Worm (Caenorhabditis elegans) whole organism, L3 larva: ENCODE data around the gene ZC504.1.

Source experiments
- ama-1 ChIP-seq: fragments of 150-350 bp; optimal IDR thresholded peaks from 2 replicates; lab custom pipeline; 2018
- elt-1 ChIP-seq: fragments of 150-350 bp; optimal IDR thresholded peaks from 2 replicates; lab custom pipeline; 2014; ENCODE audit warnings: missing biosample characterization, missing genetic modification characterization
- elt-3 ChIP-seq, 3 experiments: fragments of 150-350 bp in 1 of 3; sonication (generic microtip) in 2 of 3; optimal IDR thresholded peaks; 2 replicates in 2 of 3; 4 replicates in 1 of 3; lab custom pipeline; 2014 to 2017; ENCODE audit warnings: missing biosample characterization in 3 of 3, missing genetic modification characterization in 3 of 3
- sea-2 ChIP-seq: fragments of 150-350 bp; sonication (generic microtip); optimal IDR thresholded peaks from 4 replicates; lab custom pipeline; 2014; ENCODE audit warnings: missing biosample characterization, missing genetic modification reagents, missing genetic modification characterization
- snpc-4 ChIP-seq: fragments of 150-350 bp; optimal IDR thresholded peaks from 2 replicates; lab custom pipeline; 2014; ENCODE audit warnings: missing biosample characterization, missing genetic modification characterization
- zag-1 ChIP-seq: fragments of 150-350 bp; optimal IDR thresholded peaks from 2 replicates; lab custom pipeline; 2014; ENCODE audit warnings: missing biosample characterization, missing genetic modification characterization

- no peak for TF ChIP-seq snpc-4 (tag; lab: Kevin White, UChicago)
- TF ChIP-seq elt-3 (tag; optimal IDR thresholded peaks at IDR 0.05; lab: Kevin White, UChicago) = no peak
- no peak for TF ChIP-seq ama-1 (lab: Kevin White, UChicago)
- TF ChIP-seq sea-2 = no peak
- TF ChIP-seq elt-1 (tag; lab: Kevin White, UChicago) = no peak
- no peak for TF ChIP-seq zag-1 (tag; lab: Kevin White, UChicago)
Observed at ce11 chrX:10392792-10393191, 14.2 kb upstream of the ZC504.1 start.
